Worm (Caenorhabditis elegans) whole organism, L1 larva: ENCODE measurements around the gene srh-218.

Source experiments
- ces-1 ChIP-seq: fragments of 150-350 bp; optimal IDR thresholded peaks from 2 replicates; lab custom pipeline; 2014; ENCODE audit warnings: missing biosample characterization, missing genetic modification reagents, missing genetic modification characterization
- egl-13 ChIP-seq: sonication (generic microtip); optimal IDR thresholded peaks from 2 replicates; lab custom pipeline; 2016; ENCODE audit warnings: missing genotype, missing genetic modification reagents, missing genetic modification characterization, missing compliant biosample characterization
- ztf-4 ChIP-seq: fragments of 150-350 bp; optimal IDR thresholded peaks from 2 replicates; lab custom pipeline; 2014; ENCODE audit warnings: missing biosample characterization, missing genetic modification characterization

DNA sequence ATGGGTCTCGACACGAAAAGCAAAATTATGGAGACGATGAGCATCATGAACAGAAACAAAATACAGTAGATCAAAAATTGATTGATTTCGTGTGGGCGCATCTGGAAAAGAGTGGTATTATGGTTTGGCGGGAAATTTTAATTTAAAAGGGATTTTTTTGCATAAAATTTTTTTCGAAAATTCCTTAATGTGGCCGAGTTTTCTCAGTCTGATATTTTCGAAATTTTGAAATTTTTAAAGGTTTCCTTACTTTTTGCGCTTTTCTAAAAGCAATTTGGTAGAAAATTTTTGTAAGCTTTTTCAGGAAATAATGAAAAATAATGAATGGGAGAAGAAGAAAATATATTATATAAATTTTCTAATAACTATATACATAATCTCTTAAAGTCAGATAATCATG lies 40.1 kb downstream of the srh-218 start, which contains the start of gene F21A3.2:
- TF ChIP-seq ztf-4 (tag; lab: Kevin White, UChicago) = no peak
- TF ChIP-seq ces-1 (GFP tag; lab: Kevin White, UChicago) = no peak
- no peak for TF ChIP-seq egl-13 (tag; lab: Kevin White, UChicago)
